Fruit fly (Drosophila melanogaster): Measurements from ENCODE around the gene NSD.
"Not testable (repeated sequence)": the region's sequence is repeated elsewhere in the genome, so short reads cannot be mapped to it uniquely, and the experiment has no call there.

DNA sequence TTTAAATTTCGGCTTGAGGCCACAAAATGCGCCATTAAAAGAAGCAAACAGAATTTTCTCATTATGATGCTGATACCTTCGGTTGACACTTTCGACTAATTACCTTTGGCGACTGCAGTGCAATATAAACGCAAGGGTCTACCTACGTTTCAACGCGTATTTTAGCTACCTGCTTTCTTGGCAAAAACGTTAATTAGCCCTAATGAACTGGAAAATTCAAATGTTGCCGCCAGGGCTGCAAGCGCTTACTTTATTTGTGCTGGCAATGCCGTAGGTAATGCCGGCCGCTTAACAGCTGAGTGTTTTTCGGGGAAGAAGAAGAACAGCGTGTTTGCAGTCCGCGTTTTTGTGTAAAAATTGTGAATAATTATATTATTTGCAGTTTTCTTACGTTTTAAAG, 25.5 kb upstream of the NSD start, which contains the start of the genes CG31131 and CG4849:
- TF ChIP-seq h, Myc, Sin3A, psq (optimal IDR thresholded peaks at IDR 0.05): not testable (repeated sequence)

Measured in Kc167 (cell line).